Worm (Caenorhabditis elegans): ENCODE measurements around the gene srg-5.

srg-5 gene

ce11 chrIII:6280070-6280596 lies 15.8 kb upstream of the srg-5 start, which contains the start of gene hmg-1.2 (continued):
- peak; percentile 23 for TF ChIP-seq snpc-3.4 (tag; optimal IDR thresholded peaks at IDR 0.05)
- peak; percentile 47 for TF ChIP-seq somi-1 (GFP tag; optimal IDR thresholded peaks at IDR 0.05)
- no peak for TF ChIP-seq die-1 (tag; optimal IDR thresholded peaks at IDR 0.05)
- peak; percentile 85 for TF ChIP-seq lin-40 (tag; optimal IDR thresholded peaks at IDR 0.05)
- peak; percentile 36 for TF ChIP-seq tbp1 (GFP tag; optimal IDR thresholded peaks at IDR 0.05)
- TF ChIP-seq dpff-1 (tag; optimal IDR thresholded peaks at IDR 0.05): no peak
- TF ChIP-seq dox-1 (GFP tag; IDR thresholded peaks at IDR 0.05): peak; percentile 73
- TF ChIP-seq K11D2.4 (GFP tag; IDR thresholded peaks at IDR 0.05): 0 out of 2 replicates have a peak, but pooled peaks have one; percentile 9
- TF ChIP-seq B0336.3 (GFP tag; IDR thresholded peaks at IDR 0.05): peak; percentile 85
- no peak for TF ChIP-seq nfya-1 (tag; optimal IDR thresholded peaks at IDR 0.05; ENCODE audit: borderline replicate concordance, insufficient read depth)
- TF ChIP-seq F37B4.10 (GFP tag; IDR thresholded peaks at IDR 0.05): no peak
- TF ChIP-seq ztf-18 (tag; optimal IDR thresholded peaks at IDR 0.05): peak; percentile 18
- TF ChIP-seq pha-4 (tag; optimal IDR thresholded peaks at IDR 0.05): peak; percentile 25
- no peak for TF ChIP-seq zfh-2 (GFP tag; conservative IDR thresholded peaks at IDR 0.05)
- TF ChIP-seq ceh-27 (GFP tag; optimal IDR thresholded peaks at IDR 0.05): peak; percentile 76
- 0 out of 2 replicates have a peak, but pooled peaks have one; percentile 48 for TF ChIP-seq C06A6.2 (GFP tag; conservative IDR thresholded peaks at IDR 0.05)
- TF ChIP-seq madf-6 (GFP tag; IDR thresholded peaks at IDR 0.05): peak; percentile 38; the same call in 1 of the 2 replicates

ce11 chrIII:6279453-6279852 lies 15.1 kb upstream of the srg-5 start:
- no peak for TF ChIP-seq dpl-1 (GFP tag; optimal IDR thresholded peaks at IDR 0.05)
- TF ChIP-seq atf-7 (tag; optimal IDR thresholded peaks at IDR 0.05): peak; percentile 3
- TF ChIP-seq pha-4 (tag; optimal IDR thresholded peaks at IDR 0.05): no peak
- TF ChIP-seq efl-1 (GFP tag; optimal IDR thresholded peaks at IDR 0.05): no peak
- TF ChIP-seq lin-26 (GFP tag; IDR thresholded peaks at IDR 0.05): no peak
- TF ChIP-seq ceh-27 (GFP tag; optimal IDR thresholded peaks at IDR 0.05): no peak
- no peak for TF ChIP-seq Y53F4B.3 (GFP tag; IDR thresholded peaks at IDR 0.05)
- TF ChIP-seq lin-35 (GFP tag; optimal IDR thresholded peaks at IDR 0.05): no peak
- peak; percentile 20; the same call in 1 of the 2 replicates for TF ChIP-seq hmg-1.2 (GFP tag; IDR thresholded peaks at IDR 0.05)
- TF ChIP-seq cebp-1 (GFP tag; IDR thresholded peaks at IDR 0.05): no peak
- TF ChIP-seq cebp-1 (tag; optimal IDR thresholded peaks at IDR 0.05): no peak

- peak; percentile 2 for TF ChIP-seq him-1 (tag; optimal IDR thresholded peaks at IDR 0.05)
- peak in 1 of 3 experiments; percentile 50 for TF ChIP-seq lin-35 (GFP tag; optimal IDR thresholded peaks at IDR 0.05)
- TF ChIP-seq madf-6 (GFP tag; IDR thresholded peaks at IDR 0.05): peak; percentile 82
- TF ChIP-seq fkh-3 (tag; optimal IDR thresholded peaks at IDR 0.05): no peak
- TF ChIP-seq nfya-2 (GFP tag; IDR thresholded peaks at IDR 0.05): no peak
- no peak for TF ChIP-seq bed-2 (GFP tag; IDR thresholded peaks at IDR 0.05)
- 0 out of 2 replicates have a peak, but pooled peaks have one; percentile 48 for TF ChIP-seq ekl-4 (GFP tag; IDR thresholded peaks at IDR 0.05)
- TF ChIP-seq ztf-22 (GFP tag; optimal IDR thresholded peaks at IDR 0.05): no peak
- peak; percentile 75 for TF ChIP-seq lsl-1 (GFP tag; optimal IDR thresholded peaks at IDR 0.05)
- peak; percentile 33 for TF ChIP-seq ztf-18 (tag; optimal IDR thresholded peaks at IDR 0.05)
- no peak for TF ChIP-seq hmg-20 (GFP tag; IDR thresholded peaks at IDR 0.05)
- TF ChIP-seq D2030.7 (GFP tag; IDR thresholded peaks at IDR 0.05): peak; percentile 58
- TF ChIP-seq hsf-1 (GFP tag; IDR thresholded peaks at IDR 0.05): peak; percentile 62
- peak; percentile 83 for TF ChIP-seq snpc-1.3 (tag; optimal IDR thresholded peaks at IDR 0.05; ENCODE audit: insufficient read depth)
- peak; percentile 38 for TF ChIP-seq tbp1 (GFP tag; optimal IDR thresholded peaks at IDR 0.05)
- TF ChIP-seq mcd-1 (GFP tag; IDR thresholded peaks at IDR 0.05): peak; percentile 66; the same call in 1 of the 2 replicates
- peak; percentile 42; the same call in 1 of the 2 replicates for TF ChIP-seq Y53G8AR.9 (GFP tag; conservative IDR thresholded peaks at IDR 0.05)
- no peak for TF ChIP-seq atf-7 (tag; optimal IDR thresholded peaks at IDR 0.05)
- TF ChIP-seq snpc-3.4 (tag; optimal IDR thresholded peaks at IDR 0.05): peak; percentile 70
- peak; percentile 49 for TF ChIP-seq F49E8.2 (tag; optimal IDR thresholded peaks at IDR 0.05; ENCODE audit: insufficient read depth)
- TF ChIP-seq B0261.1 (tag; optimal IDR thresholded peaks at IDR 0.05): no peak
- no peak for TF ChIP-seq ceh-79 (tag; optimal IDR thresholded peaks at IDR 0.05)
- TF ChIP-seq lin-54 (GFP tag; optimal IDR thresholded peaks at IDR 0.05): peak; percentile 60
- TF ChIP-seq C06A6.2 (GFP tag; conservative IDR thresholded peaks at IDR 0.05): 0 out of 2 replicates have a peak, but pooled peaks have one; percentile 16
Observed at ce11 chrIII:6278301-6278827, 14.0 kb upstream of the srg-5 start, which contains the start of gene C18F10.7. TSS of gene C18F10.7 (minus strand) at chrIII:6278351.
